Worm (Caenorhabditis elegans) whole organism, L2 larva: ENCODE measurements around the gene vha-4.

Source experiments
- F13H6.1 ChIP-seq: sonication (generic microtip); optimal IDR thresholded peaks from 2 replicates; lab custom pipeline; 2016; ENCODE audit warnings: missing genetic modification characterization, missing compliant biosample characterization
- blmp-1 ChIP-seq: sonication (generic microtip); optimal IDR thresholded peaks from 2 replicates; lab custom pipeline; 2017; ENCODE audit warnings: missing genetic modification characterization, mild to moderate bottlenecking, missing compliant biosample characterization, antibody characterized with exemption, moderate library complexity; ENCODE audit not compliant: insufficient read depth
- lin-11 ChIP-seq: fragments of 150-350 bp; sonication (generic microtip); optimal IDR thresholded peaks from 2 replicates; lab custom pipeline; 2014; ENCODE audit warnings: missing biosample characterization, missing genetic modification characterization, inconsistent platforms, mixed read lengths
- nhr-11 ChIP-seq: fragments of 150-350 bp; optimal IDR thresholded peaks from 2 replicates; lab custom pipeline; 2014; ENCODE audit warnings: missing biosample characterization, missing genetic modification characterization
- nhr-6 ChIP-seq: fragments of 150-350 bp; optimal IDR thresholded peaks from 2 replicates; lab custom pipeline; 2014; ENCODE audit warnings: missing biosample characterization, missing genetic modification characterization
- skn-1 ChIP-seq: sonication (generic microtip); optimal IDR thresholded peaks from 2 replicates; lab custom pipeline; 2017; ENCODE audit warnings: missing biosample characterization, missing genetic modification characterization
- snpc-4 ChIP-seq: fragments of 150-350 bp; optimal IDR thresholded peaks from 2 replicates; lab custom pipeline; 2014; ENCODE audit warnings: missing biosample characterization, missing genetic modification characterization
- unc-62 ChIP-seq: fragments of 150-350 bp; optimal IDR thresholded peaks from 2 replicates; lab custom pipeline; 2014; ENCODE audit warnings: missing biosample characterization, missing genetic modification reagents, missing genetic modification characterization

ce11 chrII:7911015-7911414, 31.9 kb upstream of the vha-4 start, which contains the start of gene ZK675.4:
- TF ChIP-seq unc-62 (no peak), nhr-11 (no peak), snpc-4 (no peak), skn-1 (no peak), blmp-1 (tag; lab: Kevin White, UChicago) (no peak), nhr-6 (no peak), F13H6.1 (no peak), lin-11 (no peak)
